Fruit fly (Drosophila melanogaster) whole organism, prepupa: ENCODE data around the gene yellow-c.

Experiments used
- Blimp-1 ChIP-seq: fragments of 200-800 bp; sonication (Bioruptor generic); optimal IDR thresholded peaks from 3 replicates; lab custom pipeline; 2017; ENCODE audit warnings: missing biosample characterization, missing genetic modification characterization, mild to moderate bottlenecking, moderate library complexity, missing genetic modification reagents
- CG10669 ChIP-seq: fragments of 200-800 bp; sonication (Bioruptor generic); optimal IDR thresholded peaks from 3 replicates; lab custom pipeline; 2018; ENCODE audit warnings: missing biosample characterization, mild to moderate bottlenecking, missing genetic modification characterization, moderate library complexity
- CG11294 ChIP-seq: fragments of 200-800 bp; sonication (Bioruptor generic); IDR thresholded peaks from 2 replicates; pipeline ENCODE4 v1.3.6; 2022; ENCODE audit warnings: missing biosample characterization, missing genetic modification characterization
- CG11762 ChIP-seq: fragments of 200-800 bp; sonication (Bioruptor generic); optimal IDR thresholded peaks from 3 replicates; lab custom pipeline; 2016; ENCODE audit warnings: missing biosample characterization, missing genetic modification characterization; ENCODE audit not compliant: insufficient read depth
- CG11902 ChIP-seq: fragments of 200-800 bp; sonication (Bioruptor generic); optimal IDR thresholded peaks from 3 replicates; lab custom pipeline; 2016; ENCODE audit warnings: missing biosample characterization, missing genetic modification characterization
- CG15336 ChIP-seq: fragments of 200-800 bp; sonication (Bioruptor generic); IDR thresholded peaks from 2 replicates; pipeline ENCODE4 v1.3.6; 2022; ENCODE audit warnings: missing biosample characterization, missing genetic modification characterization
- CG1621 ChIP-seq: fragments of 200-800 bp; sonication (Bioruptor generic); optimal IDR thresholded peaks from 3 replicates; lab custom pipeline; 2018; ENCODE audit warnings: missing biosample characterization, mild to moderate bottlenecking, missing genetic modification characterization
- CG16779 ChIP-seq: fragments of 200-800 bp; sonication (Bioruptor generic); optimal IDR thresholded peaks from 3 replicates; lab custom pipeline; 2017; ENCODE audit warnings: missing biosample characterization, mild to moderate bottlenecking, missing genetic modification characterization
- CG3032 ChIP-seq: fragments of 200-800 bp; optimal IDR thresholded peaks from 2 replicates; lab custom pipeline; 2019; ENCODE audit warnings: missing biosample characterization, mild to moderate bottlenecking, missing genetic modification characterization, moderate library complexity
- CG31627 ChIP-seq: fragments of 200-800 bp; sonication (Bioruptor generic); optimal IDR thresholded peaks from 3 replicates; lab custom pipeline; 2016; ENCODE audit warnings: missing biosample characterization, missing genetic modification characterization
- CG34406 ChIP-seq: fragments of 200-800 bp; sonication (Bioruptor generic); optimal IDR thresholded peaks from 3 replicates; lab custom pipeline; 2016; ENCODE audit warnings: missing biosample characterization, missing genetic modification characterization
- CG4318 ChIP-seq: fragments of 200-800 bp; sonication (Bioruptor generic); optimal IDR thresholded peaks from 3 replicates; lab custom pipeline; 2017; ENCODE audit warnings: missing biosample characterization, mild to moderate bottlenecking, missing genetic modification characterization
- CG6163 ChIP-seq: fragments of 200-800 bp; sonication (Bioruptor generic); IDR thresholded peaks from 3 replicates; pipeline ENCODE4 v1.3.6; 2022; ENCODE audit warnings: missing biosample characterization, missing genetic modification characterization
- CG6276 ChIP-seq: fragments of 200-800 bp; sonication (Bioruptor generic); optimal IDR thresholded peaks from 2 replicates; lab custom pipeline; 2017; ENCODE audit warnings: missing biosample characterization, mild to moderate bottlenecking, missing genetic modification characterization
- CG6808 ChIP-seq: fragments of 200-800 bp; sonication (Bioruptor generic); optimal IDR thresholded peaks from 3 replicates; lab custom pipeline; 2017; ENCODE audit warnings: missing biosample characterization, missing genetic modification characterization, mild to moderate bottlenecking, moderate library complexity, missing genetic modification reagents
- CG6854 ChIP-seq: fragments of 200-800 bp; sonication (Bioruptor generic); optimal IDR thresholded peaks from 2 replicates; lab custom pipeline; 2017; ENCODE audit warnings: missing biosample characterization, mild to moderate bottlenecking, missing genetic modification characterization
- CG7368 ChIP-seq: fragments of 200-800 bp; sonication (Bioruptor generic); optimal IDR thresholded peaks from 3 replicates; lab custom pipeline; 2016; ENCODE audit warnings: missing biosample characterization, missing genetic modification characterization
- CG8119 ChIP-seq: fragments of 200-800 bp; sonication (Bioruptor generic); IDR thresholded peaks from 3 replicates; pipeline ENCODE4 v1.3.6; 2022; ENCODE audit warnings: missing biosample characterization, missing genetic modification characterization
- CG8632 ChIP-seq: fragments of 200-800 bp; sonication (Bioruptor generic); optimal IDR thresholded peaks from 3 replicates; lab custom pipeline; 2016; ENCODE audit warnings: missing biosample characterization, missing genetic modification characterization
- Eip75B ChIP-seq: fragments of 200-800 bp; sonication (Bioruptor generic); optimal IDR thresholded peaks from 3 replicates; lab custom pipeline; 2016; ENCODE audit warnings: missing biosample characterization, missing genetic modification characterization
- Eip93F ChIP-seq: fragments of 200-800 bp; sonication (Bioruptor generic); optimal IDR thresholded peaks from 2 replicates; lab custom pipeline; 2016; ENCODE audit warnings: missing biosample characterization, mild to moderate bottlenecking, missing genetic modification characterization
- Hr38 ChIP-seq: sonication (Bioruptor generic); optimal IDR thresholded peaks from 2 replicates; lab custom pipeline; 2016; ENCODE audit warnings: missing biosample characterization, missing genetic modification characterization
- Hr4 ChIP-seq: fragments of 200-800 bp; sonication (Bioruptor generic); optimal IDR thresholded peaks from 3 replicates; lab custom pipeline; 2016; ENCODE audit warnings: missing biosample characterization, missing genetic modification characterization
- Lpt ChIP-seq: fragments of 200-800 bp; sonication (Bioruptor generic); optimal IDR thresholded peaks from 3 replicates; lab custom pipeline; 2016; ENCODE audit warnings: missing biosample characterization, missing genetic modification characterization
- Met ChIP-seq: fragments of 200-800 bp; sonication (Bioruptor generic); optimal IDR thresholded peaks from 3 replicates; lab custom pipeline; 2016; ENCODE audit warnings: missing biosample characterization, missing genetic modification characterization
- OdsH ChIP-seq: fragments of 200-800 bp; sonication (Bioruptor generic); optimal IDR thresholded peaks from 3 replicates; lab custom pipeline; 2016; ENCODE audit warnings: missing biosample characterization, missing genetic modification characterization
- Smox ChIP-seq: fragments of 200-800 bp; sonication (Bioruptor generic); optimal IDR thresholded peaks from 3 replicates; lab custom pipeline; 2016; ENCODE audit warnings: missing biosample characterization, missing genetic modification characterization
- Sox14 ChIP-seq: fragments of 200-800 bp; sonication (Bioruptor generic); optimal IDR thresholded peaks from 3 replicates; lab custom pipeline; 2016; ENCODE audit warnings: missing biosample characterization, missing genetic modification characterization
- Sox15 ChIP-seq: fragments of 200-800 bp; sonication (Bioruptor generic); optimal IDR thresholded peaks from 3 replicates; lab custom pipeline; 2016; ENCODE audit warnings: missing biosample characterization, missing genetic modification characterization
- achi ChIP-seq: fragments of 200-800 bp; sonication (Bioruptor generic); optimal IDR thresholded peaks from 3 replicates; lab custom pipeline; 2016; ENCODE audit warnings: missing biosample characterization, missing genetic modification characterization
- acj6 ChIP-seq: fragments of 200-800 bp; sonication (Bioruptor generic); optimal IDR thresholded peaks from 3 replicates; lab custom pipeline; 2016; ENCODE audit warnings: missing biosample characterization, missing genetic modification characterization
- cyc ChIP-seq: fragments of 200-800 bp; sonication (Bioruptor generic); optimal IDR thresholded peaks from 3 replicates; lab custom pipeline; 2016; ENCODE audit warnings: missing biosample characterization, missing genetic modification characterization
- dac ChIP-seq: fragments of 200-800 bp; sonication (Bioruptor generic); optimal IDR thresholded peaks from 2 replicates; lab custom pipeline; 2017; ENCODE audit warnings: missing biosample characterization, mild to moderate bottlenecking, missing genetic modification characterization
- dsx ChIP-seq: fragments of 200-800 bp; optimal IDR thresholded peaks from 3 replicates; lab custom pipeline; 2019; ENCODE audit warnings: missing biosample characterization, mild to moderate bottlenecking, missing genetic modification characterization, moderate library complexity; ENCODE audit not compliant: poor library complexity, severe bottlenecking
- eg ChIP-seq: fragments of 200-800 bp; sonication (Bioruptor generic); IDR thresholded peaks from 3 replicates; pipeline ENCODE4 v1.3.6; 2022; ENCODE audit warnings: missing biosample characterization, missing genetic modification characterization
- esn ChIP-seq: fragments of 200-800 bp; sonication (Bioruptor generic); optimal IDR thresholded peaks from 2 replicates; lab custom pipeline; 2016; ENCODE audit warnings: missing biosample characterization, mild to moderate bottlenecking, missing genetic modification characterization, moderate library complexity
- fd59A ChIP-seq: fragments of 200-800 bp; sonication (Bioruptor generic); optimal IDR thresholded peaks from 2 replicates; lab custom pipeline; 2017; ENCODE audit warnings: missing biosample characterization, mild to moderate bottlenecking, missing genetic modification characterization, missing genetic modification reagents
- fkh ChIP-seq: fragments of 200-800 bp; sonication (Bioruptor generic); optimal IDR thresholded peaks from 3 replicates; lab custom pipeline; 2017; ENCODE audit warnings: missing biosample characterization, mild to moderate bottlenecking, missing genetic modification characterization, moderate library complexity
- lz ChIP-seq: fragments of 200-800 bp; sonication (Bioruptor generic); optimal IDR thresholded peaks from 3 replicates; lab custom pipeline; 2016; ENCODE audit warnings: missing biosample characterization, missing genetic modification characterization
- pdm3 ChIP-seq: fragments of 200-800 bp; sonication (Bioruptor generic); optimal IDR thresholded peaks from 3 replicates; lab custom pipeline; 2016; ENCODE audit warnings: missing biosample characterization, missing genetic modification characterization
- salr ChIP-seq, 2 experiments: fragments of 200-800 bp; sonication (Bioruptor generic); optimal IDR thresholded peaks; 3 replicates each; lab custom pipeline; 2016 to 2018; ENCODE audit warnings: missing biosample characterization in 2 of 2, missing genetic modification characterization in 2 of 2, mild to moderate bottlenecking in 1 of 2
- ss ChIP-seq, 2 experiments: fragments of 200-800 bp; sonication (Bioruptor generic); optimal IDR thresholded peaks; 2 replicates in 1 of 2; 3 replicates in 1 of 2; lab custom pipeline; 2017 to 2018; ENCODE audit warnings: mild to moderate bottlenecking in 2 of 2, missing biosample characterization in 2 of 2, missing genetic modification characterization in 2 of 2, moderate library complexity in 1 of 2
- svp ChIP-seq: fragments of 200-800 bp; sonication (Bioruptor generic); peaks from one replicate; lab custom pipeline; 2016; ENCODE audit warnings: missing biosample characterization, missing genetic modification characterization
- topi ChIP-seq: fragments of 200-800 bp; sonication (Bioruptor generic); optimal IDR thresholded peaks from 3 replicates; lab custom pipeline; 2016; ENCODE audit warnings: missing biosample characterization, missing genetic modification characterization
- vri ChIP-seq: fragments of 200-800 bp; sonication (Bioruptor generic); optimal IDR thresholded peaks from 3 replicates; lab custom pipeline; 2016; ENCODE audit warnings: missing biosample characterization, mild to moderate bottlenecking, missing genetic modification characterization

Gene yellow-c

DNA sequence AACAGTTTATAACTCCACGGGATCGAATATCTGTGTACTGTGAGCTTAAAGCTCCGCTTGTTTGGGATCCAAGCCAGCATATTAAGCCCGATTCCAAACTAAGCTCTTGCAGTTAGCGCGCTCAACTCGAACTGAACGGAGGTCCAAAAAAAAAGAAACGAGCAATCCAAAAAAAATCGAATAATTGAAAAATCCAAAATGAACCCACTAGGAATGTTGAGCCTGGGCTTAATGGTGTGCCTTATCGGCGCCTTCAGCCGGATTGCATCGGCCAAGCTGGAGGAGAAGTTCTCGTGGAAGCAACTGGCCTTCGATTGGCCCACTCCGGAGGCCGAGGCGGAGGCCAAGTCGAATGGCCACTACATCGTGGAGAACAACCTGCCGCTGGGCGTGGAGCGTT is at the start of gene yellow-c:
TSS of gene yellow-c (plus strand) at position 29 of the 400 bp plus-strand sequence.
- no peak for TF ChIP-seq CG34406 (GFP tag; lab: Kevin White, UChicago)
- no peak for TF ChIP-seq Met
- no peak for TF ChIP-seq CG6276 (GFP tag; lab: Kevin White, UChicago)
- TF ChIP-seq vri (GFP tag; lab: Kevin White, UChicago) = no peak
- TF ChIP-seq OdsH (GFP tag; lab: Kevin White, UChicago) = no peak
- TF ChIP-seq eg (GFP tag; lab: Robert Waterston, UW) = no peak
- no peak for TF ChIP-seq fd59A
- no peak for TF ChIP-seq cyc (GFP tag; lab: Kevin White, UChicago)
- no peak for TF ChIP-seq Smox (GFP tag; lab: Kevin White, UChicago)
- no peak for TF ChIP-seq Eip75B (GFP tag; lab: Kevin White, UChicago)
- TF ChIP-seq svp (GFP tag; lab: Kevin White, UChicago) = no peak
- no peak for TF ChIP-seq CG7368
- TF ChIP-seq Sox15 (GFP tag; lab: Kevin White, UChicago) = no peak
- TF ChIP-seq, all 60 proteins: peak for 0

DNA sequence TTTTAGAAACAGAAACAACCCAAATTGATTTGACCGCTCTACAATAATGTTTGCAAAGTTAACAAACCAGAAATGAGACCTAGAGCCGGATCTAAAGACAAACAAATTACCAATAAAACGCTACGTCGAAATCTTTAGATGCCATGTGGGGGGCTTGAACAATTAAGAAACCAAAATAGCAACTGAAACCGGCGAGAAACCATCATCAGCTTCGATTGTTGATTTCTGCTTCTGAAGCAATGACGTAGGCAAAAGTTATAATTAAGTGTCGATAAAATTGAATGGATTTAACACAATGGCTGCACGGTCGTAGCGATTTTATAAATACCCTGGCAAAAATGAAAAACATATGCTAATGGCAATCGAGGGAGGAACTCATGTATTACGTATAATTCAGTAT is 42.3 kb upstream of the yellow-c start:
- TF ChIP-seq CG31627 (no peak), CG11762 (GFP tag; lab: Kevin White, UChicago) (no peak), acj6 (no peak), eg (GFP tag; lab: Robert Waterston, UW) (no peak), CG16779 (tag; lab: Kevin White, UChicago) (no peak), CG6276 (GFP tag; lab: Kevin White, UChicago) (no peak), CG6163 (GFP tag; lab: Robert Waterston, UW) (no peak), CG7368 (no peak), lz (GFP tag; lab: Kevin White, UChicago) (no peak), Eip93F (GFP tag; lab: Kevin White, UChicago) (no peak), CG8119 (GFP tag; lab: Robert Waterston, UW) (no peak), CG6808 (GFP tag; lab: Kevin White, UChicago) (no peak), CG34406 (GFP tag; lab: Kevin White, UChicago) (no peak), CG3032 (tag; lab: Kevin White, UChicago) (no peak), topi (GFP tag; lab: Kevin White, UChicago) (no peak), pdm3 (no peak)

DNA sequence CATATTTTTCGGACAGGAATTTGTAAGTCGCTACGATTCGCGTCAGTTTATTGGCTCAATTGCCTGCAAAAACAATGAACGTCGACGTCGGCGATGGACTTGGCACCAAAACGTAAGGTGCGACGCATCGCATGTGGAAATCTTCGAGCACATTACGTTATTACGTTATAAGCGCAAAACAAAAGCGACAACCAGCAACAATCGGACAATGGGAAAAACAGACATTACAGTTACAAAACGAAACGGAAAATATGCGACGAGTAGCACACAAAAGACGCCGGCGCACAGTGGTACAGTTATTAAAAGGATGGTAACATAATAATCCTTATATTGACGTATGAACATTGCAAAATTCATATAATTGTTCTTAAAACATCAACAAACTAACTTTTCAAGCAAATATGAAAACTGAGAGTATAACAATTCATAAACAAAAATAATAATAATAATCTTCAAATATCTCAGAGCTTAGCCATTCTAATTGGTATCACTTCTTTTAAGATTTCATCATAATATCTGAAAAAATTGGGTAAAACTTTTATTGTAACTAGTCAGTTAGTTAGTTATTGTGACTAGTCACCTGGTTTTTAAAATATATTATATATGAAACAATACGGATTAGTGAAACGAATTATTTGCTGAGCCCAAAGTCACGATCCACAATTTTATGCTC is 40.2 kb upstream of the yellow-c start:
- TF ChIP-seq Blimp-1 (GFP tag; lab: Kevin White, UChicago) (no peak), fd59A (peak; percentile 72), dsx (GFP tag; lab: Kevin White, UChicago) (no peak), CG1621 (tag; lab: Kevin White, UChicago) (no peak), CG8632 (GFP tag; lab: Kevin White, UChicago) (peak; percentile 75), dac (GFP tag; lab: Kevin White, UChicago) (no peak), esn (GFP tag; lab: Kevin White, UChicago) (peak; percentile 11), CG11902 (GFP tag; lab: Kevin White, UChicago) (peak; percentile 33), CG8119 (GFP tag; lab: Robert Waterston, UW) (peak; percentile 55), CG6854 (GFP tag; lab: Kevin White, UChicago) (no peak), Eip93F (GFP tag; lab: Kevin White, UChicago) (no peak), CG6163 (GFP tag; lab: Robert Waterston, UW) (no peak), CG4318 (GFP tag; lab: Kevin White, UChicago) (peak; percentile 82), CG15336 (GFP tag; lab: Robert Waterston, UW) (peak; percentile 50; the same call in 1 of the 2 replicates), fkh (no peak), CG11762 (GFP tag; lab: Kevin White, UChicago) (no peak), CG6808 (GFP tag; lab: Kevin White, UChicago) (peak; percentile 40), Lpt (GFP tag; lab: Kevin White, UChicago) (peak; percentile 57), Sox15 (GFP tag; lab: Kevin White, UChicago) (peak; percentile 56), achi (GFP tag; lab: Kevin White, UChicago) (peak; percentile 40), Sox14 (peak; percentile 4), CG10669 (peak; percentile 28), CG3032 (tag; lab: Kevin White, UChicago) (peak; percentile 51), topi (GFP tag; lab: Kevin White, UChicago) (peak; percentile 21), Hr38 (no peak), CG11294 (GFP tag; lab: Robert Waterston, UW) (peak; percentile 8; the same call in 1 of the 2 replicates), CG16779 (tag; lab: Kevin White, UChicago) (no peak), salr (GFP tag; optimal IDR thresholded peaks at IDR 0.05; lab: Kevin White, UChicago) (peak in 1 of 2 experiments; percentile 80), svp (GFP tag; lab: Kevin White, UChicago) (peak; percentile 81), Hr4 (peak; percentile 74), ss (GFP tag; optimal IDR thresholded peaks at IDR 0.05; lab: Kevin White, UChicago) (peak in 1 of 2 experiments; percentile 60)
